Fruit fly (Drosophila melanogaster) whole organism, embryonic: ENCODE measurements around the gene CG43338.

ENCODE experiments used
- Asciz ChIP-seq: fragments of 200-800 bp; sonication (Bioruptor generic); optimal IDR thresholded peaks from 2 replicates; lab custom pipeline; 2017; ENCODE audit warnings: missing biosample characterization, mild to moderate bottlenecking, missing genetic modification characterization, missing genetic modification reagents
- Atf6 ChIP-seq: fragments of 200-800 bp; sonication (Bioruptor generic); IDR thresholded peaks from 2 replicates; pipeline ENCODE4 v1.3.6; 2022; ENCODE audit warnings: missing biosample characterization, missing genetic modification characterization
- CG11093 ChIP-seq: fragments of 200-800 bp; sonication (Bioruptor generic); IDR thresholded peaks from 3 replicates; pipeline ENCODE4 v1.3.6; 2022; ENCODE audit warnings: missing biosample characterization, missing genetic modification characterization
- CG12104 ChIP-seq: fragments of 200-800 bp; sonication (Bioruptor generic); optimal IDR thresholded peaks from 3 replicates; lab custom pipeline; 2016; ENCODE audit warnings: missing biosample characterization, missing genetic modification characterization
- CG12744 ChIP-seq: fragments of 200-800 bp; sonication (Bioruptor generic); optimal IDR thresholded peaks from 2 replicates; lab custom pipeline; 2016; ENCODE audit warnings: missing biosample characterization, missing genetic modification characterization
- CG14441 ChIP-seq: fragments of 200-800 bp; sonication (Bioruptor generic); IDR thresholded peaks from 2 replicates; pipeline ENCODE4 v1.3.6; 2022; ENCODE audit warnings: missing biosample characterization, missing genetic modification characterization
- CG14965 ChIP-seq: fragments of 200-800 bp; sonication (Bioruptor generic); optimal IDR thresholded peaks from 2 replicates; lab custom pipeline; 2016; ENCODE audit warnings: missing biosample characterization, missing genetic modification characterization, borderline replicate concordance
- CG1529 ChIP-seq: fragments of 200-800 bp; sonication (Bioruptor generic); optimal IDR thresholded peaks from 3 replicates; lab custom pipeline; 2018; ENCODE audit warnings: missing biosample characterization, missing genetic modification characterization
- CG15601 ChIP-seq: fragments of 200-800 bp; sonication (Bioruptor generic); optimal IDR thresholded peaks from 3 replicates; lab custom pipeline; 2019; ENCODE audit warnings: missing biosample characterization, mild to moderate bottlenecking, missing genetic modification characterization, moderate library complexity
- CG1603 ChIP-seq: fragments of 200-800 bp; sonication (Bioruptor generic); optimal IDR thresholded peaks from 2 replicates; lab custom pipeline; 2019; ENCODE audit warnings: missing biosample characterization, mild to moderate bottlenecking, missing genetic modification characterization, moderate library complexity
- CG17361 ChIP-seq: fragments of 200-800 bp; sonication (Bioruptor generic); IDR thresholded peaks from 3 replicates; pipeline ENCODE4 v1.3.6; 2022; ENCODE audit warnings: missing biosample characterization, missing genetic modification characterization
- CG17385 ChIP-seq: fragments of 200-800 bp; sonication (Bioruptor generic); optimal IDR thresholded peaks from 3 replicates; lab custom pipeline; 2018; ENCODE audit warnings: missing biosample characterization, mild to moderate bottlenecking, missing genetic modification characterization
- CG18476 ChIP-seq: fragments of 200-800 bp; sonication (Bioruptor generic); optimal IDR thresholded peaks from 2 replicates; lab custom pipeline; 2016; ENCODE audit warnings: missing biosample characterization, mild to moderate bottlenecking, missing genetic modification characterization
- CG18599 ChIP-seq: fragments of 200-800 bp; sonication (Bioruptor generic); optimal IDR thresholded peaks from 3 replicates; lab custom pipeline; 2017; ENCODE audit warnings: missing biosample characterization, missing genetic modification characterization, mild to moderate bottlenecking, moderate library complexity, missing genetic modification reagents
- CG2712 ChIP-seq: fragments of 200-800 bp; optimal IDR thresholded peaks from 3 replicates; lab custom pipeline; 2019; ENCODE audit warnings: missing biosample characterization, mild to moderate bottlenecking, missing genetic modification characterization, moderate library complexity
- CG2875 ChIP-seq: fragments of 200-800 bp; sonication (Bioruptor generic); optimal IDR thresholded peaks from 2 replicates; lab custom pipeline; 2017; ENCODE audit warnings: missing biosample characterization, mild to moderate bottlenecking, missing genetic modification characterization, missing genetic modification reagents
- CG4282 ChIP-seq: fragments of 200-800 bp; sonication (Bioruptor generic); optimal IDR thresholded peaks from 2 replicates; lab custom pipeline; 2016; ENCODE audit warnings: missing biosample characterization, missing genetic modification characterization
- CG4424 ChIP-seq: fragments of 200-800 bp; sonication (Bioruptor generic); optimal IDR thresholded peaks from 3 replicates; lab custom pipeline; 2016; ENCODE audit warnings: missing biosample characterization, missing genetic modification characterization
- CG4707 ChIP-seq: fragments of 200-800 bp; sonication (Bioruptor generic); optimal IDR thresholded peaks from 2 replicates; lab custom pipeline; 2018; ENCODE audit warnings: missing biosample characterization, mild to moderate bottlenecking, missing genetic modification characterization, moderate library complexity
- CG4820 ChIP-seq: fragments of 200-800 bp; sonication (Bioruptor generic); optimal IDR thresholded peaks from 3 replicates; lab custom pipeline; 2016; ENCODE audit warnings: missing biosample characterization, missing genetic modification characterization
- CG7963 ChIP-seq: fragments of 200-800 bp; sonication (Bioruptor generic); IDR thresholded peaks from 3 replicates; pipeline ENCODE4 v1.3.6; 2022; ENCODE audit warnings: missing biosample characterization, missing genetic modification characterization; ENCODE audit not compliant: partially characterized antibody
- CG7987 ChIP-seq: fragments of 200-800 bp; sonication (Bioruptor generic); optimal IDR thresholded peaks from 2 replicates; lab custom pipeline; 2018; ENCODE audit warnings: missing biosample characterization, mild to moderate bottlenecking, missing genetic modification characterization, moderate library complexity
- CG8924 ChIP-seq: fragments of 200-800 bp; optimal IDR thresholded peaks from 3 replicates; lab custom pipeline; 2019; ENCODE audit warnings: missing biosample characterization, mild to moderate bottlenecking, missing genetic modification characterization, moderate library complexity
- Chrac-16 ChIP-seq: fragments of 200-800 bp; sonication (Bioruptor generic); optimal IDR thresholded peaks from 3 replicates; lab custom pipeline; 2016; ENCODE audit warnings: missing biosample characterization, missing genetic modification characterization
- Dbx ChIP-seq: fragments of 200-800 bp; sonication (Bioruptor generic); IDR thresholded peaks from 3 replicates; pipeline ENCODE4 v1.3.6; 2022; ENCODE audit warnings: missing biosample characterization, missing genetic modification characterization
- Doc3 ChIP-seq: fragments of 200-800 bp; sonication (Bioruptor generic); IDR thresholded peaks from 3 replicates; pipeline ENCODE4 v1.3.6; 2022; ENCODE audit warnings: missing biosample characterization, missing genetic modification characterization; ENCODE audit not compliant: partially characterized antibody
- Dref ChIP-seq: fragments of 200-800 bp; sonication (Bioruptor generic); IDR thresholded peaks from 2 replicates; pipeline ENCODE4 v1.3.6; 2022; ENCODE audit warnings: missing biosample characterization, missing genetic modification characterization
- Jarid2 ChIP-seq: fragments of 200-800 bp; sonication (Bioruptor generic); optimal IDR thresholded peaks from 3 replicates; lab custom pipeline; 2017; ENCODE audit warnings: mild to moderate bottlenecking, missing biosample characterization, missing genetic modification reagents, missing genetic modification characterization
- Myb ChIP-seq: fragments of 200-800 bp; sonication (Bioruptor generic); optimal IDR thresholded peaks from 2 replicates; lab custom pipeline; 2016; ENCODE audit warnings: missing biosample characterization, missing genetic modification characterization
- Nf-YA ChIP-seq: fragments of 200-800 bp; sonication (Bioruptor generic); IDR thresholded peaks from 2 replicates; pipeline ENCODE4 v1.3.6; 2022; ENCODE audit warnings: missing biosample characterization, missing genetic modification characterization
- PHDP ChIP-seq: fragments of 200-800 bp; sonication (Bioruptor generic); optimal IDR thresholded peaks from 3 replicates; lab custom pipeline; 2018; ENCODE audit warnings: missing biosample characterization, mild to moderate bottlenecking, missing genetic modification characterization, moderate library complexity
- Sry-β ChIP-seq: fragments of 200-800 bp; sonication (Bioruptor generic); optimal IDR thresholded peaks from 2 replicates; lab custom pipeline; 2018; ENCODE audit warnings: missing biosample characterization, mild to moderate bottlenecking, missing genetic modification characterization, moderate library complexity
- Taf1 ChIP-seq: fragments of 200-800 bp; sonication (Bioruptor generic); IDR thresholded peaks from 2 replicates; pipeline ENCODE4 v1.3.6; 2022; ENCODE audit warnings: missing biosample characterization, missing genetic modification characterization
- ac ChIP-seq: fragments of 200-800 bp; sonication (Bioruptor generic); optimal IDR thresholded peaks from 3 replicates; lab custom pipeline; 2017; ENCODE audit warnings: missing biosample characterization, mild to moderate bottlenecking, missing genetic modification characterization
- bab2 ChIP-seq: fragments of 200-800 bp; sonication (Bioruptor generic); optimal IDR thresholded peaks from 2 replicates; lab custom pipeline; 2016; ENCODE audit warnings: missing biosample characterization, missing genetic modification characterization
- en ChIP-seq: fragments of 200-800 bp; sonication (Bioruptor generic); optimal IDR thresholded peaks from 2 replicates; lab custom pipeline; 2016; ENCODE audit warnings: missing biosample characterization, missing genetic modification characterization
- esg ChIP-seq: fragments of 200-800 bp; sonication (Bioruptor generic); conservative IDR thresholded peaks from 2 replicates; pipeline ENCODE4 v1.3.6; 2022; ENCODE audit warnings: missing biosample characterization, missing genetic modification characterization
- ewg ChIP-seq: fragments of 200-800 bp; sonication (Bioruptor generic); optimal IDR thresholded peaks from 3 replicates; lab custom pipeline; 2017; ENCODE audit warnings: mild to moderate bottlenecking, missing biosample characterization, missing genetic modification reagents, missing genetic modification characterization
- fd64A ChIP-seq: fragments of 200-800 bp; sonication (Bioruptor generic); optimal IDR thresholded peaks from 3 replicates; lab custom pipeline; 2018; ENCODE audit warnings: missing biosample characterization, mild to moderate bottlenecking, missing genetic modification characterization
- grau ChIP-seq: fragments of 200-800 bp; optimal IDR thresholded peaks from 3 replicates; lab custom pipeline; 2019; ENCODE audit warnings: missing biosample characterization, mild to moderate bottlenecking, missing genetic modification characterization, moderate library complexity
- h ChIP-seq: fragments of >200 bp; optimal IDR thresholded peaks from 2 replicates; lab custom pipeline; 2017
- hth ChIP-seq: fragments of >200 bp; optimal IDR thresholded peaks from 2 replicates; lab custom pipeline; 2017; ENCODE audit warnings: inconsistent platforms
- insv ChIP-seq, 2 experiments: fragments of 200-800 bp; sonication (Bioruptor generic); optimal IDR thresholded peaks; 3 replicates each; lab custom pipeline; 2016 to 2018; ENCODE audit warnings: missing biosample characterization in 2 of 2, missing genetic modification characterization in 2 of 2
- mam ChIP-seq: fragments of 200-800 bp; sonication (Bioruptor generic); optimal IDR thresholded peaks from 3 replicates; lab custom pipeline; 2016; ENCODE audit warnings: missing biosample characterization, missing genetic modification characterization
- peb ChIP-seq: fragments of 200-800 bp; sonication (Bioruptor generic); IDR thresholded peaks from 2 replicates; pipeline ENCODE4 v1.3.6; 2022; ENCODE audit warnings: missing biosample characterization, missing genetic modification characterization
- stc ChIP-seq: fragments of 200-800 bp; sonication (Bioruptor generic); IDR thresholded peaks from 2 replicates; pipeline ENCODE4 v1.3.6; 2022; ENCODE audit warnings: missing biosample characterization, missing genetic modification characterization
- sug ChIP-seq: fragments of 200-800 bp; optimal IDR thresholded peaks from 2 replicates; lab custom pipeline; 2019; ENCODE audit warnings: missing biosample characterization, mild to moderate bottlenecking, missing genetic modification characterization, moderate library complexity
- tx ChIP-seq: fragments of 200-800 bp; sonication (Bioruptor generic); optimal IDR thresholded peaks from 2 replicates; lab custom pipeline; 2016; ENCODE audit warnings: missing biosample characterization, missing genetic modification characterization
- usp ChIP-seq: fragments of >200 bp; optimal IDR thresholded peaks from 2 replicates; lab custom pipeline; 2017; ENCODE audit warnings: missing biosample characterization, missing genetic modification characterization
- zf30C ChIP-seq: fragments of 200-800 bp; sonication (Bioruptor generic); optimal IDR thresholded peaks from 3 replicates; lab custom pipeline; 2018; ENCODE audit warnings: missing biosample characterization, mild to moderate bottlenecking, missing genetic modification characterization

CG43338 gene

DNA sequence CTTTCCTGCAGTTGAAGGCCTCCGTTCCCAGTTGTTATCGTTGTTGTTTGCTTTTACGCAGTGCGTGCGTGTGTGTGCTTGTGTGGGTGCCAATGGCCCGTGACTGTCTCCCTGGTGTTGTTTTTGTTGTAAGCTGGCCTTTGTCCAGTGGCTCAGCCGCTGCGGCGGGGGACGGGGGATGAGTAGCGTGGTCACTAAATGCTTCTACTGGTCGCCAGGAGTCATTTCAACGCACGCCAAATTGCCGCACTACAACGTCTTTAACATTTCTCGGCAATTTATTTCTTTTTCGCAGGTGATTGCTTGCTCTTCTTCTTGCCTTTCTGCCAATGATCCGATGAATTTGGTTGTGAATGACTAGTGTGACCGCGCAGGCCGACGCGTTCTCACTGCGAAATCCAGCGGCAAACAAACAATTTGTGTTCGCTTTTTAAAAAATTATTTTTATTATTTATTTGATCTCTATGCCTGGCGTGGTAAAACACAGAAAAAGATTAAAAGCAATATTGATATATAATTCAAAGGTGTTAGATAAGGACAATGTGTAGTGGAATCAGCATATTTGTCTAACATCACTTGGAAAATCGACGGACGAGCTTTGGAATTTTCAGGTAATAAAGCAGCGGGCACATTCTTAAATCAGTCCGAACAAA lies 37.3 kb upstream of the CG43338 start, which contains the start of the genes Faf2 and Grip71 (continued):
- TF ChIP-seq Atf6 (peak; percentile 88), CG18476 (GFP tag; lab: Kevin White, UChicago) (peak; percentile 90), hth (no peak), Myb (GFP tag; lab: Kevin White, UChicago) (peak; percentile 66), CG8924 (peak; percentile 86), usp (GFP tag; lab: Kevin White, UChicago) (no peak), CG7987 (GFP tag; lab: Kevin White, UChicago) (peak; percentile 73), bab2 (GFP tag; lab: Kevin White, UChicago) (peak; percentile 89), grau (tag; lab: Kevin White, UChicago) (peak; percentile 89), Taf1 (GFP tag; lab: Robert Waterston, UW) (peak; percentile 79), CG14965 (GFP tag; lab: Kevin White, UChicago) (no peak), CG2712 (tag; lab: Kevin White, UChicago) (peak; percentile 96), Nf-YA (peak; percentile 84), CG4707 (peak; percentile 0), Chrac-16 (peak; percentile 94), mam (peak; percentile 93), CG12104 (GFP tag; lab: Kevin White, UChicago) (peak; percentile 81), CG1603 (tag; lab: Kevin White, UChicago) (peak; percentile 88), insv (GFP tag; optimal IDR thresholded peaks at IDR 0.05; lab: Kevin White, UChicago) (peak in 1 of 2 experiments; percentile 59), CG1529 (GFP tag; lab: Kevin White, UChicago) (peak; percentile 58), CG14441 (GFP tag; lab: Robert Waterston, UW) (peak; percentile 97), PHDP (peak; percentile 89), CG15601 (tag; lab: Kevin White, UChicago) (peak; percentile 84), CG4424 (GFP tag; lab: Kevin White, UChicago) (peak; percentile 94), CG17361 (GFP tag; lab: Robert Waterston, UW) (peak; percentile 95), CG18599 (peak; percentile 88), CG12744 (GFP tag; lab: Kevin White, UChicago) (peak; percentile 68), zf30C (no peak), esg (peak; percentile 96), h (lab: Kevin White, UChicago) (peak; percentile 32), Sry-β (GFP tag; lab: Kevin White, UChicago) (peak; percentile 55), sug (tag; lab: Kevin White, UChicago) (peak; percentile 87), Dref (peak; percentile 49), CG11093 (GFP tag; lab: Robert Waterston, UW) (peak; percentile 96), Asciz (GFP tag; lab: Kevin White, UChicago) (peak; percentile 68), CG17385 (peak; percentile 98), peb (peak; percentile 87), Jarid2 (peak; percentile 52), tx (GFP tag; lab: Kevin White, UChicago) (peak; percentile 79), CG7963 (GFP tag; lab: Robert Waterston, UW) (no peak), CG2875 (peak; percentile 74), CG4282 (GFP tag; lab: Kevin White, UChicago) (peak; percentile 14), ac (GFP tag; lab: Kevin White, UChicago) (peak; percentile 30), Dbx (GFP tag; lab: Robert Waterston, UW) (peak; percentile 95), ewg (GFP tag; lab: Kevin White, UChicago) (peak; percentile 85), Doc3 (GFP tag; lab: Robert Waterston, UW) (no peak), en (GFP tag; lab: Kevin White, UChicago) (peak; percentile 44), stc (GFP tag; lab: Robert Waterston, UW) (peak; percentile 91), fd64A (GFP tag; lab: Kevin White, UChicago) (no peak), CG4820 (peak; percentile 88)
